Fruit fly (Drosophila melanogaster): ENCODE data around the gene CG3108.
A peak's percentile ranks its signal among the peaks of the same experiment; 100 is the strongest.

The CG3108 gene

DNA sequence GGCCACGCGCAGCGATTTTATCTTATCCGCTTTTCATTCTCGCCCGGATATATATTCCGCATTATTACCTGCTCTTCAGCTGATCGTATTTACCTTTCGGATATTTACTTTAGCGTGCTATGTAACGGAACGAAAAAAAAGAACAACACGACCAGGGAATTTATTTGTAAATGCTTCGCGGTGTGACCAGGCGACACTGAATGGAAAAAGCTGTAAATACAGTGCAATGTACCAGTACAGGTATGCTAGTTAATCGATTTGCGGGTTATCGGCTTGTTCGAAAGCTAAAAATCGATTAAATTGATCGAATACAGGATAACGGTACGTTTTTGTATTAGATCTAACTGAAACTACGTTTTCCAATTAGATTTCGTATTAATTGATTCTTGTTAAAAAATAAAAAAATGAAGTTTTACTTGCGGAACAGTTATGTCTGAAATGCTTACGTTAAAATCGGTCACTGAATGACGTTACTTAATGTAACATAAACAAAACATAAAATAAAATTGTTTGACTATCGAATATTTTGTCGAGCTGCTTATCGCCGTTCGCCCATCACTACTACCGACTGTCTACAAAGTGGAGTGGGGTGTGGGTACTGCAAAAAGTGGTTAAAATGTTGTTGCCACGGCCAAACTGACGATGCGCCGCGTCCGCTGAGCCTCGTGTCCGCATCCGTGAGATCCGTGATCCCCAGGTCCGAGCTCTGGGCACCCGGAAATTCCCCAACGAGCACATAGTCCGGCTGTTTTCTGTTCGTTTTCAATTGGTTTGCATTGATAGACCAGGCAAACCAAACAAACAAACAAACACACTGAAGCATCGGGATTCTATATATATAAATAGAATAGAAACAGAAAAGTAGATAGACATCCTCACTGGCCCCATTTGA is 17.2 kb downstream of the CG3108 start, which contains the start of the genes MAPk-Ak2 and CG42699 (continued):
- TF ChIP-seq nerfin-2 (GFP tag; IDR thresholded peaks at IDR 0.05; ENCODE audit: partially characterized antibody) (peak; percentile 84), CG4360 (GFP tag; IDR thresholded peaks at IDR 0.05) (peak; percentile 59; the same call in 1 of the 2 replicates), gem (tag; optimal IDR thresholded peaks at IDR 0.05) (peak; percentile 69), bab2 (GFP tag; optimal IDR thresholded peaks at IDR 0.05) (peak; percentile 85), bigmax (GFP tag; optimal IDR thresholded peaks at IDR 0.05) (no peak), lbe (GFP tag; optimal IDR thresholded peaks at IDR 0.05) (peak; percentile 68), CHES-1-like (GFP tag; optimal IDR thresholded peaks at IDR 0.05) (peak; percentile 87), CG10366 (GFP tag; IDR thresholded peaks at IDR 0.05) (peak; percentile 23; the same call in 1 of the 2 replicates), pan (optimal IDR thresholded peaks at IDR 0.05) (no peak), pan (GFP tag; optimal IDR thresholded peaks at IDR 0.05 in 1 of 2, IDR thresholded peaks at IDR 0.05 in 1 of 2) (peak in 1 of 2 experiments; percentile 69), Dp (GFP tag; optimal IDR thresholded peaks at IDR 0.05) (peak; percentile 30), CG12219 (GFP tag; optimal IDR thresholded peaks at IDR 0.05) (peak; percentile 62), Sox100B (GFP tag; optimal IDR thresholded peaks at IDR 0.05) (peak; percentile 88), CG10565 (GFP tag; optimal IDR thresholded peaks at IDR 0.05) (no peak), Bteb2 (GFP tag; optimal IDR thresholded peaks at IDR 0.05) (peak; percentile 54), Nf-YB (GFP tag; optimal IDR thresholded peaks at IDR 0.05) (peak; percentile 54), CG1832 (GFP tag; optimal IDR thresholded peaks at IDR 0.05) (no peak), GATAe (GFP tag; conservative IDR thresholded peaks at IDR 0.05) (0 out of 2 replicates have a peak, but pooled peaks have one; percentile 26), amos (GFP tag; IDR thresholded peaks at IDR 0.05; ENCODE audit: partially characterized antibody) (peak; percentile 67), tgo (GFP tag; IDR thresholded peaks at IDR 0.05) (peak; percentile 31; the same call in 2 of the 3 replicates), CG8089 (GFP tag; optimal IDR thresholded peaks at IDR 0.05) (peak; percentile 85), Atf3 (GFP tag; optimal IDR thresholded peaks at IDR 0.05) (peak; percentile 73), bbx (GFP tag; IDR thresholded peaks at IDR 0.05; ENCODE audit: partially characterized antibody) (peak; percentile 70), hb (GFP tag; IDR thresholded peaks at IDR 0.05; ENCODE audit: partially characterized antibody) (peak; percentile 82), abd-A (tag; optimal IDR thresholded peaks at IDR 0.05) (peak; percentile 50), Med (GFP tag) (peak; percentile 97), NC2β (GFP tag; optimal IDR thresholded peaks at IDR 0.05) (peak; percentile 77), Fer1 (GFP tag; optimal IDR thresholded peaks at IDR 0.05) (peak; percentile 85), PHDP (tag; optimal IDR thresholded peaks at IDR 0.05) (peak; percentile 79), CG6813 (GFP tag; optimal IDR thresholded peaks at IDR 0.05) (peak; percentile 91), danr (GFP tag; IDR thresholded peaks at IDR 0.05) (peak; percentile 57; the same call in 1 of the 2 replicates), Ravus (GFP tag; IDR thresholded peaks at IDR 0.05) (no peak), CG6683 (GFP tag; optimal IDR thresholded peaks at IDR 0.05) (peak; percentile 70), ems (GFP tag; optimal IDR thresholded peaks at IDR 0.05) (peak; percentile 73), inv (GFP tag; IDR thresholded peaks at IDR 0.05; ENCODE audit: partially characterized antibody) (peak; percentile 54), CG1233 (GFP tag; optimal IDR thresholded peaks at IDR 0.05) (peak; percentile 92), wor (GFP tag; IDR thresholded peaks at IDR 0.05) (no peak), ind (GFP tag; optimal IDR thresholded peaks at IDR 0.05) (peak; percentile 21), CG4617 (GFP tag; optimal IDR thresholded peaks at IDR 0.05; ENCODE audit: borderline replicate concordance) (peak; percentile 47), btn (GFP tag; optimal IDR thresholded peaks at IDR 0.05) (peak; percentile 64), NfI (GFP tag; optimal IDR thresholded peaks at IDR 0.05) (peak; percentile 76), HLH54F (GFP tag; optimal IDR thresholded peaks at IDR 0.05) (peak; percentile 65), CG30403 (GFP tag; optimal IDR thresholded peaks at IDR 0.05) (peak; percentile 28), da (GFP tag; optimal IDR thresholded peaks at IDR 0.05) (peak; percentile 66), Hand (GFP tag; optimal IDR thresholded peaks at IDR 0.05) (peak; percentile 62), CG31224 (GFP tag; IDR thresholded peaks at IDR 0.05) (no peak), H15 (GFP tag; IDR thresholded peaks at IDR 0.05) (no peak), her (GFP tag; optimal IDR thresholded peaks at IDR 0.05) (peak; percentile 85)

Measured in whole organism, embryonic.